Fruit fly (Drosophila melanogaster): Measurements from ENCODE around the gene CG42337.

Gene CG42337

DNA sequence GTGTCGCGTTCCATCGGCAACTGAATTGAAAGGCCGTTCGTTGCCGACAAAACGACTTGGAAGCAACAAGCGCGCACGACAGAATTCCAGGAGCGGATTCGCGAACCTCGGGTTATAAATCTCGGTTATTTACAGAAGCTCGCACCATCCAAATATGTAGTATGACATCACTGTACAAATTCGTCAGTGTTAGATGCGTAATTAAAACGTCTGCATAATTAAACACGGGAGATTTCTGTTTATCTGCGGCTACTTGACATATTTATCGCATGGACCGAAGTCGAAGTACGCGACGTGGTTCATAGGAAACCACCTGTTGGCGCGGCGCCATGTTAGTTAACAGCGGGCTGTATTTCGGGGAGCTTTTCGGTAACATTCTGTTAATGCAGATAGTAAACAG, 21.3 kb downstream of the CG42337 start, which contains the start of gene Ac78C (continued):
- TF ChIP-seq CG12769 (tag; optimal IDR thresholded peaks at IDR 0.05) (peak; percentile 97), bigmax (GFP tag; optimal IDR thresholded peaks at IDR 0.05) (peak; percentile 1), CG8765 (GFP tag; IDR thresholded peaks at IDR 0.05) (no peak; the same call in 1 of the 2 replicates), zf30C (GFP tag; optimal IDR thresholded peaks at IDR 0.05) (no peak), CG16863 (GFP tag; optimal IDR thresholded peaks at IDR 0.05) (peak; percentile 83), org-1 (GFP tag; optimal IDR thresholded peaks at IDR 0.05) (peak; percentile 80), ERR (GFP tag; optimal IDR thresholded peaks at IDR 0.05) (peak; percentile 90), cato (GFP tag; optimal IDR thresholded peaks at IDR 0.05; ENCODE audit: borderline replicate concordance) (peak; percentile 42), abd-A (tag; optimal IDR thresholded peaks at IDR 0.05) (peak; percentile 88), Fer2 (tag; optimal IDR thresholded peaks at IDR 0.05) (peak; percentile 88), so (GFP tag; IDR thresholded peaks at IDR 0.05) (peak; percentile 82; the same call in 2 of the 3 replicates), CHES-1-like (GFP tag; optimal IDR thresholded peaks at IDR 0.05) (peak; percentile 91), maf-S (GFP tag; optimal IDR thresholded peaks at IDR 0.05) (peak; percentile 78), Hand (GFP tag; optimal IDR thresholded peaks at IDR 0.05) (peak; percentile 89), CG8388 (GFP tag; optimal IDR thresholded peaks at IDR 0.05) (peak; percentile 62), D19B (GFP tag; optimal IDR thresholded peaks at IDR 0.05) (peak; percentile 80), Sox102F (GFP tag; optimal IDR thresholded peaks at IDR 0.05) (peak; percentile 77), CG34376 (GFP tag; optimal IDR thresholded peaks at IDR 0.05) (peak; percentile 96), amos (GFP tag; IDR thresholded peaks at IDR 0.05; ENCODE audit: partially characterized antibody) (peak; percentile 67; the same call in 1 of the 2 replicates), lmd (GFP tag; IDR thresholded peaks at IDR 0.05) (peak; percentile 91), CG4404 (GFP tag; IDR thresholded peaks at IDR 0.05) (peak; percentile 67; the same call in 1 of the 2 replicates), phol (tag; optimal IDR thresholded peaks at IDR 0.05) (peak; percentile 66), CG14441 (GFP tag; IDR thresholded peaks at IDR 0.05) (peak; percentile 89), chinmo (GFP tag; IDR thresholded peaks at IDR 0.05; ENCODE audit: partially characterized antibody) (peak; percentile 83; the same call in 3 of the 4 replicates), CG7745 (tag; optimal IDR thresholded peaks at IDR 0.05) (no peak), CG9876 (GFP tag; optimal IDR thresholded peaks at IDR 0.05) (peak; percentile 67), CG6272 (GFP tag; IDR thresholded peaks at IDR 0.05) (peak; percentile 73), cad (GFP tag; optimal IDR thresholded peaks at IDR 0.05) (no peak), D19A (tag; optimal IDR thresholded peaks at IDR 0.05) (no peak), CG6254 (GFP tag; optimal IDR thresholded peaks at IDR 0.05) (peak; percentile 42), pfk (GFP tag; optimal IDR thresholded peaks at IDR 0.05) (peak; percentile 65), CG11085 (GFP tag; IDR thresholded peaks at IDR 0.05) (peak; percentile 82), CG1832 (GFP tag; optimal IDR thresholded peaks at IDR 0.05) (no peak), peb (GFP tag; IDR thresholded peaks at IDR 0.05) (peak; percentile 54), Rfx (GFP tag; IDR thresholded peaks at IDR 0.05) (peak; percentile 95), Fer1 (GFP tag; optimal IDR thresholded peaks at IDR 0.05) (peak; percentile 96), CG6689 (GFP tag; IDR thresholded peaks at IDR 0.05) (peak; percentile 78), Mes4 (GFP tag; optimal IDR thresholded peaks at IDR 0.05) (peak; percentile 53), salm (tag; optimal IDR thresholded peaks at IDR 0.05) (peak; percentile 69), yki (optimal IDR thresholded peaks at IDR 0.05) (no peak), sc (optimal IDR thresholded peaks at IDR 0.05) (no peak), sc (GFP tag; optimal IDR thresholded peaks at IDR 0.05) (no peak), CG14014 (GFP tag; IDR thresholded peaks at IDR 0.05) (peak; percentile 89), sim (GFP tag; IDR thresholded peaks at IDR 0.05) (no peak), Chrac-16 (GFP tag; optimal IDR thresholded peaks at IDR 0.05) (peak; percentile 69), unc-4 (GFP tag; IDR thresholded peaks at IDR 0.05; ENCODE audit: partially characterized antibody) (no peak), dimm (GFP tag; IDR thresholded peaks at IDR 0.05) (0 out of 2 replicates have a peak, but pooled peaks have one; percentile 36), Drgx (GFP tag; IDR thresholded peaks at IDR 0.05) (peak; percentile 90), CG11093 (GFP tag; IDR thresholded peaks at IDR 0.05) (peak; percentile 66; the same call in 2 of the 3 replicates), shn (GFP tag; optimal IDR thresholded peaks at IDR 0.05) (peak; percentile 78), tap (tag; optimal IDR thresholded peaks at IDR 0.05) (peak; percentile 76)

All from whole organism, embryonic.